Fruit fly (Drosophila melanogaster) whole organism, pupa: ENCODE measurements around the gene CG13398.
A peak's percentile ranks its signal among the peaks of the same experiment; 100 is the strongest.

Experiments
- CG10348 ChIP-seq: fragments of 200-800 bp; sonication (Bioruptor generic); IDR thresholded peaks from 2 replicates; pipeline ENCODE4 v1.3.6; 2022; ENCODE audit warnings: missing biosample characterization, missing genetic modification characterization
- CG12605 ChIP-seq: fragments of 200-800 bp; sonication (Bioruptor generic); IDR thresholded peaks from 2 replicates; pipeline ENCODE4 v1.3.6; 2022; ENCODE audit warnings: missing biosample characterization, missing genetic modification characterization
- CG13204 ChIP-seq: fragments of 200-800 bp; sonication (Bioruptor generic); optimal IDR thresholded peaks from 2 replicates; lab custom pipeline; 2018; ENCODE audit warnings: missing biosample characterization, mild to moderate bottlenecking, missing genetic modification characterization, moderate library complexity
- CG14655 ChIP-seq: fragments of 200-800 bp; sonication (Bioruptor generic); optimal IDR thresholded peaks from 3 replicates; lab custom pipeline; 2017; ENCODE audit warnings: mild to moderate bottlenecking, missing biosample characterization, missing genetic modification reagents, missing genetic modification characterization
- CG15710 ChIP-seq: fragments of 200-800 bp; sonication (Bioruptor generic); optimal IDR thresholded peaks from 2 replicates; lab custom pipeline; 2018; ENCODE audit warnings: missing biosample characterization, mild to moderate bottlenecking, missing genetic modification characterization, moderate library complexity
- CG17806 ChIP-seq: fragments of 200-800 bp; sonication (Bioruptor generic); optimal IDR thresholded peaks from 2 replicates; lab custom pipeline; 2018; ENCODE audit warnings: missing biosample characterization, mild to moderate bottlenecking, missing genetic modification characterization, moderate library complexity
- CG32121 ChIP-seq: fragments of 200-800 bp; sonication (Bioruptor generic); IDR thresholded peaks from 2 replicates; pipeline ENCODE4 v1.3.6; 2022; ENCODE audit warnings: missing biosample characterization, missing genetic modification characterization
- CG34367 ChIP-seq: fragments of 200-800 bp; sonication (Bioruptor generic); optimal IDR thresholded peaks from 2 replicates; lab custom pipeline; 2018; ENCODE audit warnings: missing biosample characterization, mild to moderate bottlenecking, missing genetic modification characterization
- CG4496 ChIP-seq: fragments of 200-800 bp; sonication (Bioruptor generic); IDR thresholded peaks from 3 replicates; pipeline ENCODE4 v1.3.6; 2022; ENCODE audit warnings: missing biosample characterization, missing genetic modification characterization
- CG8159 ChIP-seq: fragments of 200-800 bp; sonication (Bioruptor generic); optimal IDR thresholded peaks from 3 replicates; lab custom pipeline; 2018; ENCODE audit warnings: missing biosample characterization, mild to moderate bottlenecking, missing genetic modification characterization, moderate library complexity
- CG8301 ChIP-seq: fragments of 200-800 bp; sonication (Bioruptor generic); optimal IDR thresholded peaks from 2 replicates; lab custom pipeline; 2018; ENCODE audit warnings: missing biosample characterization, mild to moderate bottlenecking, missing genetic modification characterization
- CG9948 ChIP-seq: fragments of 200-800 bp; sonication (Bioruptor generic); optimal IDR thresholded peaks from 2 replicates; lab custom pipeline; 2018; ENCODE audit warnings: missing biosample characterization, mild to moderate bottlenecking, missing genetic modification characterization, moderate library complexity
- D1 ChIP-seq: fragments of 200-800 bp; sonication (Bioruptor generic); optimal IDR thresholded peaks from 2 replicates; lab custom pipeline; 2018; ENCODE audit warnings: missing biosample characterization, mild to moderate bottlenecking, missing genetic modification characterization, moderate library complexity
- EcR ChIP-seq: fragments of 200-800 bp; sonication (Bioruptor generic); optimal IDR thresholded peaks from 3 replicates; lab custom pipeline; 2019; ENCODE audit warnings: missing biosample characterization, missing genetic modification characterization, mild to moderate bottlenecking, moderate library complexity, missing genetic modification reagents
- Ets98B ChIP-seq: fragments of 200-800 bp; sonication (Bioruptor generic); IDR thresholded peaks from 2 replicates; pipeline ENCODE4 v1.3.6; 2022; ENCODE audit warnings: missing biosample characterization, missing genetic modification characterization
- Pif1A ChIP-seq: fragments of 200-800 bp; sonication (Bioruptor generic); optimal IDR thresholded peaks from 3 replicates; lab custom pipeline; 2016; ENCODE audit warnings: missing biosample characterization, missing genetic modification characterization
- Pif1B ChIP-seq: fragments of 200-800 bp; sonication (Bioruptor generic); optimal IDR thresholded peaks from 3 replicates; lab custom pipeline; 2016; ENCODE audit warnings: missing biosample characterization, missing genetic modification characterization
- Snoo ChIP-seq: fragments of 200-800 bp; sonication (Bioruptor generic); optimal IDR thresholded peaks from 3 replicates; lab custom pipeline; 2017; ENCODE audit warnings: missing biosample characterization, mild to moderate bottlenecking, missing genetic modification characterization, inconsistent platforms
- fd96Ca ChIP-seq: fragments of 200-800 bp; sonication (Bioruptor generic); IDR thresholded peaks from 3 replicates; pipeline ENCODE4 v1.3.6; 2022; ENCODE audit warnings: missing biosample characterization, missing genetic modification characterization
- gl ChIP-seq: fragments of 200-800 bp; sonication (Bioruptor generic); optimal IDR thresholded peaks from 2 replicates; lab custom pipeline; 2018; ENCODE audit warnings: missing biosample characterization, mild to moderate bottlenecking, missing genetic modification characterization
- rn ChIP-seq: fragments of 200-800 bp; sonication (Bioruptor generic); IDR thresholded peaks from 2 replicates; pipeline ENCODE4 v1.3.6; 2022; ENCODE audit warnings: missing biosample characterization, missing genetic modification characterization

CG13398 gene

dm6 chr2L:8364006-8364956 is 50.8 kb downstream of the CG13398 start, which contains the start of the genes RpS13 and CSN8:
RpS13 (minus strand) TSS chr2L:8364662.
CSN8 (plus strand) TSS chr2L:8364855.
- 0 out of 3 replicates have a peak, but pooled peaks have one; percentile 18 for TF ChIP-seq CG4496 (GFP tag; lab: Robert Waterston, UW)
- no peak for TF ChIP-seq CG17806 (tag; lab: Kevin White, UChicago)
- TF ChIP-seq gl (tag; lab: Kevin White, UChicago): no peak
- no peak for TF ChIP-seq CG12605
- no peak for TF ChIP-seq CG15710
- TF ChIP-seq CG32121 (GFP tag; lab: Robert Waterston, UW): 0 out of 2 replicates have a peak, but pooled peaks have one; percentile 11

dm6 chr2L:8362955-8363285 is 52.1 kb downstream of the CG13398 start:
- TF ChIP-seq CG34367 (tag; lab: Kevin White, UChicago): no peak
- peak; percentile 6; the same call in 1 of the 3 replicates for TF ChIP-seq CG4496 (GFP tag; lab: Robert Waterston, UW)
- TF ChIP-seq CG14655 (GFP tag; lab: Kevin White, UChicago): no peak
- no peak for TF ChIP-seq Ets98B (GFP tag; lab: Robert Waterston, UW)
- no peak for TF ChIP-seq rn (GFP tag; lab: Robert Waterston, UW)

dm6 chr2L:8362273-8362954 is 52.6 kb downstream of the CG13398 start, which contains the start of gene CG7627:
CG7627 (minus strand) TSS chr2L:8362469.
- TF ChIP-seq Pif1A (GFP tag; lab: Kevin White, UChicago) (peak; percentile 43), Snoo (tag; lab: Kevin White, UChicago) (peak; percentile 49), CG4496 (GFP tag; lab: Robert Waterston, UW) (peak; percentile 80), CG8159 (tag; lab: Kevin White, UChicago) (peak; percentile 63), CG34367 (tag; lab: Kevin White, UChicago) (peak; percentile 26), D1 (no peak), CG10348 (peak; percentile 35; the same call in 1 of the 2 replicates), CG15710 (peak; percentile 40), CG17806 (tag; lab: Kevin White, UChicago) (peak; percentile 46), CG13204 (GFP tag; lab: Kevin White, UChicago) (no peak), EcR (GFP tag; lab: Kevin White, UChicago) (no peak), CG14655 (GFP tag; lab: Kevin White, UChicago) (peak; percentile 68), rn (GFP tag; lab: Robert Waterston, UW) (peak; percentile 45), gl (tag; lab: Kevin White, UChicago) (peak; percentile 7), Pif1B (GFP tag; lab: Kevin White, UChicago) (peak; percentile 13), fd96Ca (GFP tag; lab: Robert Waterston, UW) (peak; percentile 78; the same call in 2 of the 3 replicates), CG12605 (peak; percentile 59), CG32121 (GFP tag; lab: Robert Waterston, UW) (peak; percentile 54), CG9948 (tag; lab: Kevin White, UChicago) (peak; percentile 51), Ets98B (GFP tag; lab: Robert Waterston, UW) (peak; percentile 66), CG8301 (tag; lab: Kevin White, UChicago) (peak; percentile 58)
